Fruit fly (Drosophila melanogaster): Measurements from ENCODE around the gene to.

The to gene

dm6 chr3R:25207405-25208003 is 32.5 kb upstream of the to start (continued):
- TF ChIP-seq CG11398 (GFP tag; optimal IDR thresholded peaks at IDR 0.05), result no peak
- TF ChIP-seq Ptx1 (GFP tag; IDR thresholded peaks at IDR 0.05), result peak; percentile 71
- no peak for TF ChIP-seq CG6791 (GFP tag; IDR thresholded peaks at IDR 0.05; ENCODE audit: partially characterized antibody)
- no peak for TF ChIP-seq prd (optimal IDR thresholded peaks at IDR 0.05)
- TF ChIP-seq prd (GFP tag; IDR thresholded peaks at IDR 0.05), result peak; percentile 79
- TF ChIP-seq Taf1 (GFP tag; IDR thresholded peaks at IDR 0.05), result 0 out of 2 replicates have a peak, but pooled peaks have one; percentile 16
- TF ChIP-seq dmrt11E (tag; optimal IDR thresholded peaks at IDR 0.05), result peak; percentile 76
- TF ChIP-seq fd64A (GFP tag; optimal IDR thresholded peaks at IDR 0.05), result no peak
- TF ChIP-seq CG10274 (GFP tag; optimal IDR thresholded peaks at IDR 0.05), result peak; percentile 27
- TF ChIP-seq Jarid2 (GFP tag; optimal IDR thresholded peaks at IDR 0.05), result no peak
- peak; percentile 12 for TF ChIP-seq CG4617 (GFP tag; optimal IDR thresholded peaks at IDR 0.05; ENCODE audit: borderline replicate concordance)
- TF ChIP-seq Bgb (GFP tag; IDR thresholded peaks at IDR 0.05; ENCODE audit: partially characterized antibody), result no peak
- TF ChIP-seq lbe (GFP tag; optimal IDR thresholded peaks at IDR 0.05), result peak; percentile 7
- peak; percentile 23 for TF ChIP-seq CG6765 (GFP tag; optimal IDR thresholded peaks at IDR 0.05)
- peak; percentile 44 for TF ChIP-seq sug (tag; optimal IDR thresholded peaks at IDR 0.05)
- TF ChIP-seq CG8478 (optimal IDR thresholded peaks at IDR 0.05), result no peak
- peak; percentile 66 for TF ChIP-seq CG33557 (GFP tag; optimal IDR thresholded peaks at IDR 0.05)
- TF ChIP-seq maf-S (GFP tag; optimal IDR thresholded peaks at IDR 0.05), result peak; percentile 25
- TF ChIP-seq trh (GFP tag; optimal IDR thresholded peaks at IDR 0.05), result peak; percentile 10
- TF ChIP-seq btn (GFP tag; optimal IDR thresholded peaks at IDR 0.05), result no peak
- TF ChIP-seq kah (GFP tag; optimal IDR thresholded peaks at IDR 0.05), result peak; percentile 42
- peak; percentile 81 for TF ChIP-seq ci (GFP tag; IDR thresholded peaks at IDR 0.05)
- peak; percentile 79 for TF ChIP-seq tgo (GFP tag; IDR thresholded peaks at IDR 0.05)
- TF ChIP-seq vnd (GFP tag; IDR thresholded peaks at IDR 0.05; ENCODE audit: partially characterized antibody), result no peak
- TF ChIP-seq CG15479 (GFP tag; optimal IDR thresholded peaks at IDR 0.05), result no peak
- TF ChIP-seq CG4820 (GFP tag; optimal IDR thresholded peaks at IDR 0.05), result peak; percentile 66
- peak; percentile 56 for TF ChIP-seq CG4328 (GFP tag; optimal IDR thresholded peaks at IDR 0.05)
- TF ChIP-seq CG8944 (GFP tag; optimal IDR thresholded peaks at IDR 0.05), result no peak
- TF ChIP-seq CG1647 (GFP tag; optimal IDR thresholded peaks at IDR 0.05), result peak; percentile 40
- no peak for TF ChIP-seq h (optimal IDR thresholded peaks at IDR 0.05)
- TF ChIP-seq CoRest (tag; optimal IDR thresholded peaks at IDR 0.05), result peak; percentile 80
- TF ChIP-seq Lpt (GFP tag; optimal IDR thresholded peaks at IDR 0.05), result no peak
- peak; percentile 77 for TF ChIP-seq CG2875 (GFP tag; optimal IDR thresholded peaks at IDR 0.05)
- TF ChIP-seq NC2α (GFP tag; optimal IDR thresholded peaks at IDR 0.05), result no peak
- TF ChIP-seq Chrac-16 (GFP tag; optimal IDR thresholded peaks at IDR 0.05), result peak; percentile 68
- TF ChIP-seq Eip74EF (GFP tag; optimal IDR thresholded peaks at IDR 0.05), result peak in 1 of 2 experiments; percentile 73
- peak; percentile 84 for TF ChIP-seq row (GFP tag; IDR thresholded peaks at IDR 0.05)
- TF ChIP-seq dm (GFP tag; optimal IDR thresholded peaks at IDR 0.05), result no peak
- TF ChIP-seq dpn (GFP tag; optimal IDR thresholded peaks at IDR 0.05), result peak; percentile 41 to 70
- TF ChIP-seq Meics (GFP tag; optimal IDR thresholded peaks at IDR 0.05), result peak; percentile 68
- TF ChIP-seq schlank (tag; optimal IDR thresholded peaks at IDR 0.05), result no peak
- TF ChIP-seq slou (GFP tag; optimal IDR thresholded peaks at IDR 0.05), result no peak
- TF ChIP-seq sens (GFP tag), result peak; percentile 91
- TF ChIP-seq gcm2 (GFP tag; optimal IDR thresholded peaks at IDR 0.05), result peak; percentile 41
- TF ChIP-seq otp (GFP tag; IDR thresholded peaks at IDR 0.05), result peak; percentile 60; the same call in 2 of the 3 replicates
- TF ChIP-seq YL-1 (GFP tag; optimal IDR thresholded peaks at IDR 0.05), result peak; percentile 47
- peak; percentile 57 for TF ChIP-seq Hr3 (GFP tag; optimal IDR thresholded peaks at IDR 0.05)
- peak; percentile 56 for TF ChIP-seq B-H1 (GFP tag; IDR thresholded peaks at IDR 0.05)
- peak; percentile 74 for TF ChIP-seq CG10147 (GFP tag; optimal IDR thresholded peaks at IDR 0.05)
- TF ChIP-seq CG8281 (tag; optimal IDR thresholded peaks at IDR 0.05), result peak; percentile 4
- peak; percentile 59 for TF ChIP-seq CG4404 (GFP tag; IDR thresholded peaks at IDR 0.05)

All from whole organism, embryonic.